Fruit fly (Drosophila melanogaster) whole organism, embryonic: ENCODE measurements around the gene Apt1.

Experiments
- Antp ChIP-seq: fragments of 200-800 bp; sonication (Bioruptor generic); optimal IDR thresholded peaks from 3 replicates; lab custom pipeline; 2016; ENCODE audit warnings: missing biosample characterization, missing genetic modification characterization
- CG10543 ChIP-seq: fragments of 200-800 bp; sonication (Bioruptor generic); optimal IDR thresholded peaks from 3 replicates; lab custom pipeline; 2017; ENCODE audit warnings: missing biosample characterization, mild to moderate bottlenecking, missing genetic modification characterization, moderate library complexity
- CG11398 ChIP-seq: fragments of 200-800 bp; sonication (Bioruptor generic); optimal IDR thresholded peaks from 2 replicates; lab custom pipeline; 2016; ENCODE audit warnings: missing biosample characterization, missing genetic modification characterization
- CG11504 ChIP-seq: fragments of 200-800 bp; sonication (Bioruptor generic); optimal IDR thresholded peaks from 3 replicates; lab custom pipeline; 2019; ENCODE audit warnings: missing biosample characterization, mild to moderate bottlenecking, missing genetic modification characterization, moderate library complexity
- CG14710 ChIP-seq: fragments of 200-800 bp; sonication (Bioruptor generic); optimal IDR thresholded peaks from 3 replicates; lab custom pipeline; 2019; ENCODE audit warnings: missing biosample characterization, mild to moderate bottlenecking, missing genetic modification characterization, moderate library complexity
- CG16779 ChIP-seq: fragments of 200-800 bp; sonication (Bioruptor generic); IDR thresholded peaks from 2 replicates; pipeline ENCODE4 v1.3.6; 2022; ENCODE audit warnings: missing biosample characterization, missing genetic modification characterization
- CG17912 ChIP-seq: fragments of 200-800 bp; sonication (Bioruptor generic); optimal IDR thresholded peaks from 2 replicates; lab custom pipeline; 2018; ENCODE audit warnings: missing biosample characterization, mild to moderate bottlenecking, missing genetic modification characterization
- CG18619 ChIP-seq: fragments of 200-800 bp; sonication (Bioruptor generic); optimal IDR thresholded peaks from 3 replicates; lab custom pipeline; 2017; ENCODE audit warnings: missing biosample characterization, mild to moderate bottlenecking, missing genetic modification characterization
- CG18764 ChIP-seq: fragments of 200-800 bp; sonication (Bioruptor generic); optimal IDR thresholded peaks from 3 replicates; lab custom pipeline; 2016; ENCODE audit warnings: missing biosample characterization, missing genetic modification characterization
- CG2129 ChIP-seq: fragments of 200-800 bp; sonication (Bioruptor generic); IDR thresholded peaks from 2 replicates; pipeline ENCODE4 v1.3.6; 2022; ENCODE audit warnings: missing biosample characterization, missing genetic modification characterization; ENCODE audit not compliant: partially characterized antibody
- CG2889 ChIP-seq: fragments of 200-800 bp; sonication (Bioruptor generic); IDR thresholded peaks from 3 replicates; pipeline ENCODE4 v1.3.6; 2022; ENCODE audit warnings: missing biosample characterization, missing genetic modification characterization
- CG3838 ChIP-seq: fragments of 200-800 bp; sonication (Bioruptor generic); optimal IDR thresholded peaks from 3 replicates; lab custom pipeline; 2016; ENCODE audit warnings: missing biosample characterization, missing genetic modification characterization
- CG3995 ChIP-seq: fragments of 200-800 bp; sonication (Bioruptor generic); optimal IDR thresholded peaks from 3 replicates; lab custom pipeline; 2016; ENCODE audit warnings: missing biosample characterization, missing genetic modification characterization
- CG4328 ChIP-seq: fragments of 200-800 bp; sonication (Bioruptor generic); optimal IDR thresholded peaks from 3 replicates; lab custom pipeline; 2017; ENCODE audit warnings: missing biosample characterization, missing genetic modification reagents, missing genetic modification characterization
- CG6654 ChIP-seq: fragments of 200-800 bp; sonication (Bioruptor generic); optimal IDR thresholded peaks from 2 replicates; lab custom pipeline; 2017; ENCODE audit warnings: missing biosample characterization, mild to moderate bottlenecking, missing genetic modification characterization
- CG6791 ChIP-seq: fragments of 200-800 bp; sonication (Bioruptor generic); IDR thresholded peaks from 3 replicates; pipeline ENCODE4 v1.3.6; 2022; ENCODE audit warnings: missing biosample characterization, missing genetic modification characterization; ENCODE audit not compliant: partially characterized antibody
- CG6813 ChIP-seq: fragments of 200-800 bp; sonication (Bioruptor generic); optimal IDR thresholded peaks from 2 replicates; lab custom pipeline; 2017; ENCODE audit warnings: missing biosample characterization, missing genetic modification characterization, mild to moderate bottlenecking, moderate library complexity, missing genetic modification reagents
- CG8281 ChIP-seq: fragments of 200-800 bp; sonication (Bioruptor generic); optimal IDR thresholded peaks from 2 replicates; lab custom pipeline; 2018; ENCODE audit warnings: missing biosample characterization, mild to moderate bottlenecking, missing genetic modification characterization, moderate library complexity
- CG8765 ChIP-seq: fragments of 200-800 bp; sonication (Bioruptor generic); IDR thresholded peaks from 2 replicates; pipeline ENCODE4 v1.3.6; 2022; ENCODE audit warnings: missing biosample characterization, missing genetic modification characterization
- CG9797 ChIP-seq: fragments of 200-800 bp; sonication (Bioruptor generic); optimal IDR thresholded peaks from 3 replicates; lab custom pipeline; 2018; ENCODE audit warnings: missing biosample characterization, mild to moderate bottlenecking, missing genetic modification characterization
- CG9817 ChIP-seq: fragments of 200-800 bp; sonication (Bioruptor generic); optimal IDR thresholded peaks from 2 replicates; lab custom pipeline; 2018; ENCODE audit warnings: missing biosample characterization, mild to moderate bottlenecking, missing genetic modification characterization, moderate library complexity
- Dip2 ChIP-seq: fragments of 200-800 bp; sonication (Bioruptor generic); IDR thresholded peaks from 2 replicates; pipeline ENCODE4 v1.3.6; 2022; ENCODE audit warnings: missing biosample characterization, missing genetic modification characterization
- Dref ChIP-seq: fragments of 200-800 bp; sonication (Bioruptor generic); IDR thresholded peaks from 2 replicates; pipeline ENCODE4 v1.3.6; 2022; ENCODE audit warnings: missing biosample characterization, missing genetic modification characterization
- H2.0 ChIP-seq: fragments of 200-800 bp; sonication (Bioruptor generic); IDR thresholded peaks from 2 replicates; pipeline ENCODE4 v1.3.6; 2022; ENCODE audit warnings: missing biosample characterization, missing genetic modification characterization
- HHEX ChIP-seq: fragments of 200-800 bp; sonication (Bioruptor generic); optimal IDR thresholded peaks from 3 replicates; lab custom pipeline; 2017; ENCODE audit warnings: missing biosample characterization, mild to moderate bottlenecking, missing genetic modification characterization, missing genetic modification reagents
- HLH54F ChIP-seq: fragments of 200-800 bp; sonication (Bioruptor generic); optimal IDR thresholded peaks from 3 replicates; lab custom pipeline; 2016; ENCODE audit warnings: missing biosample characterization, missing genetic modification characterization
- HmgZ ChIP-seq: fragments of 200-800 bp; sonication (Bioruptor generic); optimal IDR thresholded peaks from 2 replicates; lab custom pipeline; 2018; ENCODE audit warnings: missing biosample characterization, mild to moderate bottlenecking, missing genetic modification characterization
- NFAT ChIP-seq: fragments of 200-800 bp; sonication (Bioruptor generic); IDR thresholded peaks from 2 replicates; pipeline ENCODE4 v1.3.6; 2022; ENCODE audit warnings: missing biosample characterization, missing genetic modification characterization
- Oli ChIP-seq: fragments of 200-800 bp; sonication (Bioruptor generic); optimal IDR thresholded peaks from 2 replicates; lab custom pipeline; 2018; ENCODE audit warnings: missing biosample characterization, mild to moderate bottlenecking, missing genetic modification characterization, moderate library complexity
- Sin3A ChIP-seq: fragments of >200 bp; optimal IDR thresholded peaks from 2 replicates; lab custom pipeline; 2018
- aop ChIP-seq: fragments of 200-800 bp; sonication (Bioruptor generic); IDR thresholded peaks from 2 replicates; pipeline ENCODE4 v1.3.6; 2022; ENCODE audit warnings: missing biosample characterization, missing genetic modification characterization
- ap ChIP-seq: fragments of 200-800 bp; sonication (Bioruptor generic); IDR thresholded peaks from 2 replicates; pipeline ENCODE4 v1.3.6; 2022; ENCODE audit warnings: missing biosample characterization, missing genetic modification characterization
- ase ChIP-seq: fragments of 200-800 bp; sonication (Bioruptor generic); IDR thresholded peaks from 3 replicates; pipeline ENCODE4 v1.3.6; 2022; ENCODE audit warnings: missing biosample characterization, missing genetic modification characterization
- bab2 ChIP-seq: fragments of 200-800 bp; sonication (Bioruptor generic); optimal IDR thresholded peaks from 2 replicates; lab custom pipeline; 2016; ENCODE audit warnings: missing biosample characterization, missing genetic modification characterization
- chn ChIP-seq: fragments of 200-800 bp; sonication (Bioruptor generic); optimal IDR thresholded peaks from 2 replicates; lab custom pipeline; 2016; ENCODE audit warnings: missing biosample characterization, missing genetic modification characterization
- dpn ChIP-seq, 2 experiments: fragments of 200-800 bp; sonication (Bioruptor generic); optimal IDR thresholded peaks; 3 replicates each; lab custom pipeline; 2016; ENCODE audit warnings: missing biosample characterization in 2 of 2, missing genetic modification characterization in 2 of 2
- fd102C ChIP-seq: fragments of 200-800 bp; sonication (Bioruptor generic); optimal IDR thresholded peaks from 2 replicates; lab custom pipeline; 2018; ENCODE audit warnings: missing biosample characterization, mild to moderate bottlenecking, missing genetic modification characterization, moderate library complexity
- ftz-f1 ChIP-seq: fragments of 200-800 bp; sonication (Bioruptor generic); optimal IDR thresholded peaks from 2 replicates; lab custom pipeline; 2016; ENCODE audit warnings: missing biosample characterization, missing genetic modification characterization
- gce ChIP-seq: fragments of 200-800 bp; sonication (Bioruptor generic); IDR thresholded peaks from 3 replicates; pipeline ENCODE4 v1.3.6; 2022; ENCODE audit warnings: missing biosample characterization, missing genetic modification characterization
- ham ChIP-seq: fragments of 200-800 bp; sonication (Bioruptor generic); IDR thresholded peaks from 2 replicates; pipeline ENCODE4 v1.3.6; 2022; ENCODE audit warnings: missing biosample characterization, missing genetic modification characterization
- luna ChIP-seq: fragments of 200-800 bp; sonication (Bioruptor generic); optimal IDR thresholded peaks from 2 replicates; lab custom pipeline; 2016; ENCODE audit warnings: missing biosample characterization, missing genetic modification characterization
- nau ChIP-seq: fragments of 200-800 bp; sonication (Bioruptor generic); optimal IDR thresholded peaks from 3 replicates; lab custom pipeline; 2017; ENCODE audit warnings: missing biosample characterization, mild to moderate bottlenecking, missing genetic modification characterization, missing genetic modification reagents
- otp ChIP-seq: fragments of 200-800 bp; sonication (Bioruptor generic); IDR thresholded peaks from 3 replicates; pipeline ENCODE4, ENCODE4 v1.3.6; 2022; ENCODE audit warnings: missing biosample characterization, missing genetic modification characterization
- phol ChIP-seq: fragments of 200-800 bp; sonication (Bioruptor generic); optimal IDR thresholded peaks from 3 replicates; lab custom pipeline; 2018; ENCODE audit warnings: missing biosample characterization, mild to moderate bottlenecking, missing genetic modification characterization, moderate library complexity
- pros ChIP-seq: fragments of 200-800 bp; sonication (Bioruptor generic); optimal IDR thresholded peaks from 3 replicates; lab custom pipeline; 2019; ENCODE audit warnings: missing biosample characterization, mild to moderate bottlenecking, missing genetic modification characterization, moderate library complexity
- pzg ChIP-seq: fragments of 200-800 bp; sonication (Bioruptor generic); optimal IDR thresholded peaks from 3 replicates; lab custom pipeline; 2018; ENCODE audit warnings: missing biosample characterization, mild to moderate bottlenecking, missing genetic modification characterization, moderate library complexity
- so ChIP-seq: fragments of 200-800 bp; sonication (Bioruptor generic); IDR thresholded peaks from 3 replicates; pipeline ENCODE4 v1.3.6; 2022; ENCODE audit warnings: missing biosample characterization, missing genetic modification characterization
- sr ChIP-seq: fragments of 200-800 bp; sonication (Bioruptor generic); IDR thresholded peaks from 3 replicates; pipeline ENCODE4 v1.3.6; 2022; ENCODE audit warnings: missing biosample characterization, missing genetic modification characterization
- ssp ChIP-seq: fragments of 200-800 bp; sonication (Bioruptor generic); IDR thresholded peaks from 2 replicates; pipeline ENCODE4 v1.3.6; 2022; ENCODE audit warnings: missing biosample characterization, missing genetic modification characterization
- ttk ChIP-seq: fragments of 200-800 bp; sonication (Bioruptor generic); IDR thresholded peaks from 2 replicates; pipeline ENCODE4 v2.1.2; 2022; ENCODE audit warnings: missing biosample characterization, missing genetic modification characterization
- tup ChIP-seq: fragments of 200-800 bp; sonication (Bioruptor generic); optimal IDR thresholded peaks from 2 replicates; lab custom pipeline; 2016; ENCODE audit warnings: missing biosample characterization, mild to moderate bottlenecking, missing genetic modification characterization, moderate library complexity
- zen2 ChIP-seq: fragments of 200-800 bp; sonication (Bioruptor generic); IDR thresholded peaks from 3 replicates; pipeline ENCODE4 v1.3.6; 2022; ENCODE audit warnings: missing biosample characterization, missing genetic modification characterization; ENCODE audit not compliant: partially characterized antibody

Apt1 gene

dm6 chr3L:11648410-11648809 lies 20.6 kb downstream of the Apt1 start, which contains the start of the genes RIOK1 and Polr3H (continued):
- TF ChIP-seq CG3838 (GFP tag; lab: Kevin White, UChicago) (peak; percentile 34), zen2 (GFP tag; lab: Robert Waterston, UW) (no peak), Dref (GFP tag; lab: Robert Waterston, UW) (no peak), ase (peak; percentile 39; the same call in 1 of the 3 replicates), CG6813 (GFP tag; lab: Kevin White, UChicago) (no peak), CG18764 (GFP tag; lab: Kevin White, UChicago) (no peak), nau (no peak), bab2 (GFP tag; lab: Kevin White, UChicago) (peak; percentile 20), H2.0 (GFP tag; lab: Robert Waterston, UW) (peak; percentile 74), phol (tag; lab: Kevin White, UChicago) (peak; percentile 96), CG18619 (peak; percentile 27), pzg (GFP tag; lab: Kevin White, UChicago) (peak; percentile 75), aop (GFP tag; lab: Robert Waterston, UW) (no peak), CG17912 (GFP tag; lab: Kevin White, UChicago) (no peak), CG11398 (GFP tag; lab: Kevin White, UChicago) (peak; percentile 14), ssp (GFP tag; lab: Robert Waterston, UW) (0 out of 2 replicates have a peak, but pooled peaks have one; percentile 40), ap (GFP tag; lab: Robert Waterston, UW) (peak; percentile 42; the same call in 1 of the 2 replicates), fd102C (GFP tag; lab: Kevin White, UChicago) (no peak), CG2129 (no peak), HHEX (no peak), HmgZ (tag; lab: Kevin White, UChicago) (peak; percentile 74), otp (GFP tag; lab: Robert Waterston, UW) (no peak), gce (GFP tag; lab: Robert Waterston, UW) (no peak), sr (GFP tag; lab: Robert Waterston, UW) (no peak), CG8281 (tag; lab: Kevin White, UChicago) (no peak), luna (GFP tag; lab: Kevin White, UChicago) (no peak), CG14710 (tag; lab: Kevin White, UChicago) (peak; percentile 78), NFAT (peak; percentile 40; the same call in 1 of the 2 replicates), CG3995 (GFP tag; lab: Kevin White, UChicago) (peak; percentile 60), Sin3A (lab: Kevin White, UChicago) (peak; percentile 73), ham (GFP tag; lab: Robert Waterston, UW) (no peak), CG10543 (GFP tag; lab: Kevin White, UChicago) (no peak), CG9817 (peak; percentile 54), HLH54F (GFP tag; lab: Kevin White, UChicago) (peak; percentile 80), chn (peak; percentile 81), CG16779 (GFP tag; lab: Robert Waterston, UW) (no peak), CG4328 (GFP tag; lab: Kevin White, UChicago) (no peak), CG2889 (GFP tag; lab: Robert Waterston, UW) (peak; percentile 57; the same call in 1 of the 3 replicates), Oli (tag; lab: Kevin White, UChicago) (no peak), so (GFP tag; lab: Robert Waterston, UW) (no peak), ttk (GFP tag; lab: Robert Waterston, UW) (peak; percentile 31; the same call in 1 of the 2 replicates), Dip2 (no peak), dpn (GFP tag; optimal IDR thresholded peaks at IDR 0.05; lab: Kevin White, UChicago) (peak; percentile 80 to 83), Antp (peak; percentile 60), CG8765 (GFP tag; lab: Robert Waterston, UW) (no peak), CG11504 (tag; lab: Kevin White, UChicago) (no peak), tup (GFP tag; lab: Kevin White, UChicago) (peak; percentile 4), CG6654 (GFP tag; lab: Kevin White, UChicago) (no peak), ftz-f1 (GFP tag; lab: Kevin White, UChicago) (no peak), pros (GFP tag; lab: Kevin White, UChicago) (no peak), CG6791 (GFP tag; lab: Robert Waterston, UW) (no peak), CG9797 (peak; percentile 82)
